Fruit fly (Drosophila melanogaster) whole organism, embryonic: ENCODE results near the gene CG7006.

ENCODE experiments used
- ATbp ChIP-seq: fragments of 200-800 bp; sonication (Bioruptor generic); optimal IDR thresholded peaks from 2 replicates; lab custom pipeline; 2017; ENCODE audit warnings: missing biosample characterization, mild to moderate bottlenecking, missing genetic modification characterization, missing genetic modification reagents
- Atf-2 ChIP-seq: fragments of 200-800 bp; sonication (Bioruptor generic); optimal IDR thresholded peaks from 2 replicates; lab custom pipeline; 2016; ENCODE audit warnings: missing biosample characterization, missing genetic modification characterization
- BEAF-32 ChIP-seq: fragments of 200-800 bp; sonication (Bioruptor generic); optimal IDR thresholded peaks from 3 replicates; lab custom pipeline; 2017; ENCODE audit warnings: missing biosample characterization, missing genetic modification characterization, mild to moderate bottlenecking, moderate library complexity, missing genetic modification reagents
- CG10147 ChIP-seq: fragments of 200-800 bp; sonication (Bioruptor generic); optimal IDR thresholded peaks from 2 replicates; lab custom pipeline; 2019; ENCODE audit warnings: missing biosample characterization, mild to moderate bottlenecking, missing genetic modification characterization, moderate library complexity
- CG10979 ChIP-seq: fragments of 200-800 bp; sonication (Bioruptor generic); optimal IDR thresholded peaks from 2 replicates; lab custom pipeline; 2018; ENCODE audit warnings: missing biosample characterization, mild to moderate bottlenecking, missing genetic modification characterization, moderate library complexity
- CG12104 ChIP-seq: fragments of 200-800 bp; sonication (Bioruptor generic); optimal IDR thresholded peaks from 3 replicates; lab custom pipeline; 2016; ENCODE audit warnings: missing biosample characterization, missing genetic modification characterization
- CG12299 ChIP-seq: fragments of 200-800 bp; sonication (Bioruptor generic); optimal IDR thresholded peaks from 2 replicates; lab custom pipeline; 2018; ENCODE audit warnings: missing biosample characterization, mild to moderate bottlenecking, missing genetic modification characterization
- CG14667 ChIP-seq: fragments of 200-800 bp; sonication (Bioruptor generic); IDR thresholded peaks from 2 replicates; pipeline ENCODE4 v1.3.6; 2022; ENCODE audit warnings: missing biosample characterization, missing genetic modification characterization
- CG15073 ChIP-seq: fragments of 200-800 bp; sonication (Bioruptor generic); optimal IDR thresholded peaks from 2 replicates; lab custom pipeline; 2016; ENCODE audit warnings: missing biosample characterization, missing genetic modification characterization
- CG17186 ChIP-seq: fragments of 200-800 bp; sonication (Bioruptor generic); optimal IDR thresholded peaks from 3 replicates; lab custom pipeline; 2017; ENCODE audit warnings: missing biosample characterization, missing genetic modification reagents, missing genetic modification characterization
- CG30403 ChIP-seq: fragments of 200-800 bp; sonication (Bioruptor generic); optimal IDR thresholded peaks from 3 replicates; lab custom pipeline; 2016; ENCODE audit warnings: missing biosample characterization, missing genetic modification characterization
- CG3065 ChIP-seq: fragments of 200-800 bp; sonication (Bioruptor generic); optimal IDR thresholded peaks from 2 replicates; lab custom pipeline; 2016; ENCODE audit warnings: missing biosample characterization, missing genetic modification characterization
- CG3407 ChIP-seq: fragments of 200-800 bp; sonication (Bioruptor generic); optimal IDR thresholded peaks from 2 replicates; lab custom pipeline; 2018; ENCODE audit warnings: missing biosample characterization, mild to moderate bottlenecking, missing genetic modification characterization
- CG4360 ChIP-seq: fragments of 200-800 bp; sonication (Bioruptor generic); IDR thresholded peaks from 2 replicates; pipeline ENCODE4 v1.3.6; 2022; ENCODE audit warnings: missing biosample characterization, missing genetic modification characterization
- CG4707 ChIP-seq: fragments of 200-800 bp; sonication (Bioruptor generic); optimal IDR thresholded peaks from 2 replicates; lab custom pipeline; 2018; ENCODE audit warnings: missing biosample characterization, mild to moderate bottlenecking, missing genetic modification characterization, moderate library complexity
- CG5180 ChIP-seq: fragments of 200-800 bp; sonication (Bioruptor generic); optimal IDR thresholded peaks from 3 replicates; lab custom pipeline; 2017; ENCODE audit warnings: missing biosample characterization, missing genetic modification characterization, mild to moderate bottlenecking, moderate library complexity, missing genetic modification reagents
- CG6813 ChIP-seq: fragments of 200-800 bp; sonication (Bioruptor generic); optimal IDR thresholded peaks from 2 replicates; lab custom pipeline; 2017; ENCODE audit warnings: missing biosample characterization, missing genetic modification characterization, mild to moderate bottlenecking, moderate library complexity, missing genetic modification reagents
- CG7271 ChIP-seq: fragments of 200-800 bp; sonication (Bioruptor generic); optimal IDR thresholded peaks from 2 replicates; lab custom pipeline; 2018; ENCODE audit warnings: missing biosample characterization, mild to moderate bottlenecking, missing genetic modification characterization, moderate library complexity
- CG7372 ChIP-seq: fragments of 200-800 bp; sonication (Bioruptor generic); IDR thresholded peaks from 2 replicates; pipeline ENCODE4 v1.3.6; 2022; ENCODE audit warnings: missing biosample characterization, missing genetic modification characterization
- CG8944 ChIP-seq: fragments of 200-800 bp; sonication (Bioruptor generic); optimal IDR thresholded peaks from 3 replicates; lab custom pipeline; 2016; ENCODE audit warnings: missing biosample characterization, missing genetic modification characterization
- CTCF ChIP-seq: fragments of 200-800 bp; sonication (Bioruptor generic); optimal IDR thresholded peaks from 2 replicates; lab custom pipeline; 2017; ENCODE audit warnings: missing biosample characterization, mild to moderate bottlenecking, missing genetic modification characterization, moderate library complexity
- CrebB ChIP-seq: fragments of 200-800 bp; sonication (Bioruptor generic); optimal IDR thresholded peaks from 3 replicates; lab custom pipeline; 2018; ENCODE audit warnings: missing biosample characterization, mild to moderate bottlenecking, missing genetic modification characterization
- Dll ChIP-seq: fragments of 200-800 bp; sonication (Bioruptor generic); IDR thresholded peaks from 4 replicates; pipeline ENCODE4 v1.3.6; 2022; ENCODE audit warnings: missing biosample characterization, missing genetic modification characterization; ENCODE audit not compliant: partially characterized antibody
- Drgx ChIP-seq: fragments of 200-800 bp; sonication (Bioruptor generic); IDR thresholded peaks from 2 replicates; pipeline ENCODE4 v1.3.6; 2022; ENCODE audit warnings: missing biosample characterization, missing genetic modification characterization
- MBD-R2 ChIP-seq: fragments of 200-800 bp; sonication (Bioruptor generic); IDR thresholded peaks from 2 replicates; pipeline ENCODE4 v1.3.6; 2022; ENCODE audit warnings: missing biosample characterization, missing genetic modification characterization
- Trl ChIP-seq, 3 experiments: fragments of >200 bp in 2 of 3; fragments of 200-800 bp in 1 of 3; sonication (Bioruptor generic) in 1 of 3; optimal IDR thresholded peaks; 2 replicates in 1 of 3; 3 replicates in 2 of 3; lab custom pipeline; 2016 to 2017; ENCODE audit warnings: missing biosample characterization in 1 of 3, missing genetic modification characterization in 1 of 3
- al ChIP-seq: fragments of 200-800 bp; sonication (Bioruptor generic); IDR thresholded peaks from 2 replicates; pipeline ENCODE4 v1.3.6; 2022; ENCODE audit warnings: missing biosample characterization, missing genetic modification characterization
- aop ChIP-seq: fragments of 200-800 bp; sonication (Bioruptor generic); IDR thresholded peaks from 2 replicates; pipeline ENCODE4 v1.3.6; 2022; ENCODE audit warnings: missing biosample characterization, missing genetic modification characterization
- ash1 ChIP-seq: fragments of 200-800 bp; sonication (Bioruptor generic); optimal IDR thresholded peaks from 2 replicates; lab custom pipeline; 2018; ENCODE audit warnings: missing biosample characterization, mild to moderate bottlenecking, missing genetic modification characterization
- crc ChIP-seq: fragments of 200-800 bp; sonication (Bioruptor generic); optimal IDR thresholded peaks from 2 replicates; lab custom pipeline; 2016; ENCODE audit warnings: missing biosample characterization, missing genetic modification characterization
- dan ChIP-seq: fragments of 200-800 bp; sonication (Bioruptor generic); IDR thresholded peaks from 2 replicates; pipeline ENCODE4 v1.3.6; 2022; ENCODE audit warnings: missing biosample characterization, missing genetic modification characterization
- disco-r ChIP-seq: fragments of 200-800 bp; sonication (Bioruptor generic); optimal IDR thresholded peaks from 2 replicates; lab custom pipeline; 2016; ENCODE audit warnings: missing biosample characterization, missing genetic modification characterization
- dpn ChIP-seq, 2 experiments: fragments of 200-800 bp; sonication (Bioruptor generic); optimal IDR thresholded peaks; 3 replicates each; lab custom pipeline; 2016; ENCODE audit warnings: missing biosample characterization in 2 of 2, missing genetic modification characterization in 2 of 2
- ems ChIP-seq: fragments of 200-800 bp; sonication (Bioruptor generic); optimal IDR thresholded peaks from 3 replicates; lab custom pipeline; 2016; ENCODE audit warnings: missing biosample characterization, missing genetic modification characterization
- grn ChIP-seq: fragments of 200-800 bp; sonication (Bioruptor generic); optimal IDR thresholded peaks from 3 replicates; lab custom pipeline; 2017; ENCODE audit warnings: missing biosample characterization, missing genetic modification characterization
- h ChIP-seq: fragments of >200 bp; optimal IDR thresholded peaks from 2 replicates; lab custom pipeline; 2017
- hkb ChIP-seq, 2 experiments: fragments of 200-800 bp in 1 of 2; fragments of >200 bp in 1 of 2; sonication (Bioruptor generic) in 1 of 2; IDR thresholded peaks in 1 of 2; optimal IDR thresholded peaks in 1 of 2; 2 replicates each; pipeline versions ENCODE4 v1.3.6 to Lab custom; 2017 to 2022; ENCODE audit warnings: missing biosample characterization in 1 of 2, missing genetic modification characterization in 1 of 2
- maf-S ChIP-seq: fragments of 200-800 bp; sonication (Bioruptor generic); optimal IDR thresholded peaks from 2 replicates; lab custom pipeline; 2016; ENCODE audit warnings: missing biosample characterization, missing genetic modification characterization
- mam ChIP-seq: fragments of 200-800 bp; sonication (Bioruptor generic); optimal IDR thresholded peaks from 3 replicates; lab custom pipeline; 2016; ENCODE audit warnings: missing biosample characterization, missing genetic modification characterization
- nau ChIP-seq: fragments of 200-800 bp; sonication (Bioruptor generic); optimal IDR thresholded peaks from 3 replicates; lab custom pipeline; 2017; ENCODE audit warnings: missing biosample characterization, mild to moderate bottlenecking, missing genetic modification characterization, missing genetic modification reagents
- oc ChIP-seq: fragments of 200-800 bp; sonication (Bioruptor generic); optimal IDR thresholded peaks from 2 replicates; lab custom pipeline; 2018; ENCODE audit warnings: missing biosample characterization, mild to moderate bottlenecking, missing genetic modification characterization, moderate library complexity
- rib ChIP-seq: fragments of 200-800 bp; sonication (Bioruptor generic); IDR thresholded peaks from 2 replicates; pipeline ENCODE4 v1.3.6; 2022; ENCODE audit warnings: missing biosample characterization, missing genetic modification characterization
- sc ChIP-seq, 3 experiments: fragments of >200 bp in 2 of 3; fragments of 200-800 bp in 1 of 3; sonication (Bioruptor generic) in 1 of 3; optimal IDR thresholded peaks; 2 replicates in 2 of 3; 3 replicates in 1 of 3; lab custom pipeline; 2017; ENCODE audit warnings: mild to moderate bottlenecking in 1 of 3, missing biosample characterization in 1 of 3, missing genetic modification characterization in 1 of 3, missing genetic modification reagents in 1 of 3
- sisA ChIP-seq: fragments of 200-800 bp; sonication (Bioruptor generic); IDR thresholded peaks from 2 replicates; pipeline ENCODE4 v1.3.6; 2022; ENCODE audit warnings: missing biosample characterization, missing genetic modification characterization
- sqz ChIP-seq: fragments of 200-800 bp; sonication (Bioruptor generic); optimal IDR thresholded peaks from 3 replicates; lab custom pipeline; 2018; ENCODE audit warnings: missing biosample characterization, mild to moderate bottlenecking, missing genetic modification characterization
- unpg ChIP-seq: fragments of 200-800 bp; sonication (Bioruptor generic); optimal IDR thresholded peaks from 3 replicates; lab custom pipeline; 2018; ENCODE audit warnings: missing biosample characterization, mild to moderate bottlenecking, missing genetic modification characterization, moderate library complexity
- vnd ChIP-seq: fragments of 200-800 bp; sonication (Bioruptor generic); IDR thresholded peaks from 3 replicates; pipeline ENCODE4 v1.3.6; 2022; ENCODE audit warnings: missing biosample characterization, missing genetic modification characterization; ENCODE audit not compliant: partially characterized antibody
- zen2 ChIP-seq: fragments of 200-800 bp; sonication (Bioruptor generic); IDR thresholded peaks from 3 replicates; pipeline ENCODE4 v1.3.6; 2022; ENCODE audit warnings: missing biosample characterization, missing genetic modification characterization; ENCODE audit not compliant: partially characterized antibody

Gene CG7006

DNA sequence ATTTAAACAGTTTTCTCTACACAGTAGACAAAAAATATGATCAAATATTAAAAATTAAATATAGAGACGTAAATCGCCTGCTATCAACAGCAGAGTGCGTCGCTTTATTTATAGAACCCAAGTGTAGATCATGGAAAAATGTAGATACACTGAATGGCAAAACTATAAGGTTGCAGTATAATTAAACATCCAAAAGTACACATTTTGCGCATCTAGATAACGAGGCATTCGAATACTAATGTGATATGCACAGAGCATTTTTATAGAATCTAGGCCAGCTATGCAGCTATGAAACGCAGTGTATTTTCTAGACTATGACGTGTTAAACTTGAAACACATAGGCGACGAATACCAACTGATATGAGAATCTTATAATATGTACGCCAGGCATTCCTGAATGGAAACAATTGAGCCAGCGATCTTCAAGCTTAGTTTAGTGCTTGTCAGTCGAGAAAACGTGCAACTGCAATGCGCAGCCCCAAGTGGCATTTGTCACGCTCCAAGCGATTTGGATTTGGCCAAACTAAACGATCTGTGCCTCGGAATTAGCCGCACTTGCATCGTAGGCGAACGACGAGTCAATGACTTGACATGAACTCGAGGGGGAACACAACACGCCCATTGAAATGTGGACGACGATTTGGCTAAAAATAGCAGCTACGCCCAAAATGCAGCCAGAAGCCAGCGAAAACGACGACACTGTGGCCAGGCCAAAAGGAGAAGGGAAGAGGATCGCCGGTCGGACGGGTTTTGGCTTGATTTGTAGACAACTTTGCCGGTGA is 39.4 kb upstream of the CG7006 start (continued):
- TF ChIP-seq CG7372 (peak; percentile 86), ems (peak; percentile 93), dan (peak; percentile 6; the same call in 1 of the 2 replicates), oc (tag; lab: Kevin White, UChicago) (peak; percentile 89), ATbp (GFP tag; lab: Kevin White, UChicago) (peak; percentile 78), CG10147 (GFP tag; lab: Kevin White, UChicago) (peak; percentile 68), dpn (GFP tag; optimal IDR thresholded peaks at IDR 0.05; lab: Kevin White, UChicago) (peak; percentile 84 to 93), CG6813 (peak; percentile 90), CG7271 (tag; lab: Kevin White, UChicago) (no peak), disco-r (peak; percentile 54), crc (peak; percentile 62), CG4360 (peak; percentile 49; the same call in 1 of the 2 replicates), hkb (optimal IDR thresholded peaks at IDR 0.05; lab: Kevin White, UChicago) (no peak), hkb (GFP tag; IDR thresholded peaks at IDR 0.05; lab: Robert Waterston, UW) (peak; percentile 92), Atf-2 (peak; percentile 63), CG30403 (GFP tag; lab: Kevin White, UChicago) (peak; percentile 80), CG5180 (GFP tag; lab: Kevin White, UChicago) (no peak), rib (peak; percentile 83), h (lab: Kevin White, UChicago) (no peak), Drgx (GFP tag; lab: Robert Waterston, UW) (peak; percentile 95), CG12104 (GFP tag; lab: Kevin White, UChicago) (peak; percentile 76), CrebB (tag; lab: Kevin White, UChicago) (peak; percentile 87), MBD-R2 (GFP tag; lab: Robert Waterston, UW) (peak; percentile 68; the same call in 1 of the 2 replicates), sc (optimal IDR thresholded peaks at IDR 0.05; lab: Kevin White, UChicago) (no peak), sc (GFP tag; optimal IDR thresholded peaks at IDR 0.05; lab: Kevin White, UChicago) (peak; percentile 69), vnd (no peak), grn (GFP tag; lab: Kevin White, UChicago) (peak; percentile 10), nau (peak; percentile 76), CG12299 (tag; lab: Kevin White, UChicago) (peak; percentile 73), CG8944 (GFP tag; lab: Kevin White, UChicago) (peak; percentile 78), sisA (GFP tag; lab: Robert Waterston, UW) (peak; percentile 87), BEAF-32 (GFP tag; lab: Kevin White, UChicago) (no peak), CG3407 (GFP tag; lab: Kevin White, UChicago) (peak; percentile 60), CG17186 (GFP tag; lab: Kevin White, UChicago) (peak; percentile 33), CG15073 (GFP tag; lab: Kevin White, UChicago) (peak; percentile 17), unpg (GFP tag; lab: Kevin White, UChicago) (peak; percentile 90), CG3065 (GFP tag; lab: Kevin White, UChicago) (no peak), Trl (optimal IDR thresholded peaks at IDR 0.05; lab: Kevin White, UChicago) (no peak), Trl (GFP tag; optimal IDR thresholded peaks at IDR 0.05; lab: Kevin White, UChicago) (peak; percentile 74), CG14667 (GFP tag; lab: Robert Waterston, UW) (peak; percentile 79; the same call in 1 of the 2 replicates), zen2 (GFP tag; lab: Robert Waterston, UW) (no peak), maf-S (GFP tag; lab: Kevin White, UChicago) (peak; percentile 80), al (peak; percentile 87), aop (GFP tag; lab: Robert Waterston, UW) (peak; percentile 79; the same call in 1 of the 2 replicates), Dll (GFP tag; lab: Robert Waterston, UW) (no peak), CG10979 (tag; lab: Kevin White, UChicago) (peak; percentile 70), CTCF (peak; percentile 42), mam (GFP tag; lab: Kevin White, UChicago) (peak; percentile 90), sqz (GFP tag; lab: Kevin White, UChicago) (peak; percentile 43), CG4707 (GFP tag; lab: Kevin White, UChicago) (peak; percentile 69), ash1 (GFP tag; lab: Kevin White, UChicago) (peak; percentile 82)
